Worm (Caenorhabditis elegans) whole organism, young adult: Measurements from ENCODE around the gene C29F9.9.

Experiments
- B0019.2 ChIP-seq: fragments of 200-800 bp; sonication (Bioruptor generic); conservative IDR thresholded peaks from 2 replicates; pipeline ENCODE4 v1.3.6; 2022; ENCODE audit warnings: missing genetic modification reagents, missing genetic modification characterization, missing compliant biosample characterization
- B0035.1 ChIP-seq: sonication (generic microtip); optimal IDR thresholded peaks from 2 replicates; lab custom pipeline; 2016; ENCODE audit warnings: missing genetic modification characterization, mild to moderate bottlenecking, missing compliant biosample characterization, missing genotype, missing genetic modification reagents
- B0336.3 ChIP-seq: fragments of 200-800 bp; sonication (Bioruptor generic); IDR thresholded peaks from 2 replicates; pipeline ENCODE4 v1.3.6; 2022; ENCODE audit warnings: missing genetic modification characterization, missing compliant biosample characterization
- D2030.7 ChIP-seq: fragments of 200-800 bp; sonication (Bioruptor generic); IDR thresholded peaks from 2 replicates; pipeline ENCODE4 v1.3.6; 2022; ENCODE audit warnings: missing genetic modification reagents, missing genetic modification characterization, missing compliant biosample characterization
- F33H1.4 ChIP-seq: fragments of 200-800 bp; sonication (Bioruptor generic); IDR thresholded peaks from 2 replicates; pipeline ENCODE4 v1.3.6; 2022; ENCODE audit warnings: missing genetic modification reagents, missing genetic modification characterization, missing compliant biosample characterization
- F49E8.2 ChIP-seq: sonication (generic microtip); optimal IDR thresholded peaks from 3 replicates; lab custom pipeline; 2017; ENCODE audit warnings: missing genetic modification characterization, mild to moderate bottlenecking, missing compliant biosample characterization, antibody characterized with exemption, moderate library complexity; ENCODE audit not compliant: insufficient read depth
- F57C9.4 ChIP-seq: sonication (generic microtip); optimal IDR thresholded peaks from 2 replicates; lab custom pipeline; 2017; ENCODE audit warnings: mild to moderate bottlenecking, missing genetic modification characterization, missing compliant biosample characterization
- Y56A3A.18 ChIP-seq: fragments of 200-800 bp; sonication (Bioruptor generic); IDR thresholded peaks from 2 replicates; pipeline ENCODE4 v1.3.6; 2022; ENCODE audit warnings: missing genetic modification reagents, missing genetic modification characterization, missing compliant biosample characterization
- Y95B8A.8 ChIP-seq: fragments of 200-800 bp; sonication (Bioruptor generic); IDR thresholded peaks from 2 replicates; pipeline ENCODE4 v1.3.6; 2022; ENCODE audit warnings: missing genetic modification reagents, missing genetic modification characterization, missing compliant biosample characterization
- attf-3 ChIP-seq: fragments of 200-800 bp; sonication (Bioruptor generic); conservative IDR thresholded peaks from 2 replicates; pipeline ENCODE4 v1.3.6; 2022; ENCODE audit warnings: missing genetic modification reagents, missing genetic modification characterization, missing compliant biosample characterization
- attf-5 ChIP-seq: fragments of 200-800 bp; sonication (Bioruptor generic); optimal IDR thresholded peaks from 2 replicates; lab custom pipeline; 2018; ENCODE audit warnings: mild to moderate bottlenecking, missing genetic modification characterization, missing compliant biosample characterization
- bed-1 ChIP-seq: fragments of 200-800 bp; sonication (Bioruptor generic); IDR thresholded peaks from 2 replicates; pipeline ENCODE4 v1.3.6; 2022; ENCODE audit warnings: missing genetic modification reagents, missing genetic modification characterization, missing compliant biosample characterization
- ceh-100 ChIP-seq: fragments of 200-800 bp; sonication (Bioruptor generic); IDR thresholded peaks from 2 replicates; pipeline ENCODE4 v1.3.6; 2022; ENCODE audit warnings: missing genetic modification reagents, missing genetic modification characterization, missing compliant biosample characterization
- ceh-27 ChIP-seq: fragments of 200-800 bp; sonication (Bioruptor generic); optimal IDR thresholded peaks from 2 replicates; lab custom pipeline; 2018; ENCODE audit warnings: mild to moderate bottlenecking, missing genetic modification characterization, moderate library complexity, missing compliant biosample characterization
- dox-1 ChIP-seq: fragments of 200-800 bp; sonication (Bioruptor generic); IDR thresholded peaks from 2 replicates; pipeline ENCODE4 v1.3.6; 2022; ENCODE audit warnings: missing genetic modification reagents, missing genetic modification characterization, missing compliant biosample characterization
- dpl-1 ChIP-seq: fragments of 150-350 bp; optimal IDR thresholded peaks from 2 replicates; lab custom pipeline; 2014; ENCODE audit warnings: missing biosample characterization, missing genetic modification reagents, missing genetic modification characterization
- efl-1 ChIP-seq: fragments of 150-350 bp; optimal IDR thresholded peaks from 2 replicates; lab custom pipeline; 2014; ENCODE audit warnings: missing biosample characterization, missing genetic modification reagents, missing genetic modification characterization
- egl-18 ChIP-seq: fragments of 200-800 bp; sonication (Bioruptor generic); IDR thresholded peaks from 2 replicates; pipeline ENCODE4 v1.3.6; 2022; ENCODE audit warnings: missing genetic modification reagents, missing genetic modification characterization, missing compliant biosample characterization
- him-1 ChIP-seq: sonication (generic microtip); optimal IDR thresholded peaks from 2 replicates; lab custom pipeline; 2016; ENCODE audit warnings: missing genotype, missing genetic modification reagents, missing genetic modification characterization, missing compliant biosample characterization
- hlh-26 ChIP-seq: fragments of 200-800 bp; sonication (Bioruptor generic); conservative IDR thresholded peaks from 2 replicates; pipeline ENCODE4 v1.3.6; 2022; ENCODE audit warnings: missing genetic modification reagents, missing genetic modification characterization, missing compliant biosample characterization
- hmg-1.2 ChIP-seq: fragments of 200-800 bp; sonication (Bioruptor generic); IDR thresholded peaks from 2 replicates; pipeline ENCODE4 v1.3.6; 2022; ENCODE audit warnings: missing genetic modification reagents, missing genetic modification characterization, missing compliant biosample characterization
- hmg-20 ChIP-seq: fragments of 200-800 bp; sonication (Bioruptor generic); IDR thresholded peaks from 2 replicates; pipeline ENCODE4 v1.3.6; 2022; ENCODE audit warnings: missing genetic modification reagents, missing genetic modification characterization, missing compliant biosample characterization
- hrde-1 ChIP-seq: sonication (generic microtip); optimal IDR thresholded peaks from 2 replicates; lab custom pipeline; 2016; ENCODE audit warnings: missing genetic modification characterization, mild to moderate bottlenecking, missing compliant biosample characterization, moderate library complexity, missing genotype, missing genetic modification reagents, borderline replicate concordance
- let-526 ChIP-seq: fragments of 200-800 bp; sonication (Bioruptor generic); IDR thresholded peaks from 2 replicates; pipeline ENCODE4 v1.3.6; 2022; ENCODE audit warnings: missing genetic modification reagents, missing genetic modification characterization, missing compliant biosample characterization
- let-607 ChIP-seq, 2 experiments: fragments of 200-800 bp in 1 of 2; sonication (Bioruptor generic) in 1 of 2; sonication (generic microtip) in 1 of 2; optimal IDR thresholded peaks; 2 replicates each; lab custom pipeline; 2016 to 2018; ENCODE audit warnings: mild to moderate bottlenecking in 2 of 2, missing compliant biosample characterization in 2 of 2, missing genetic modification characterization in 2 of 2, moderate library complexity in 2 of 2, missing genotype in 1 of 2
- lin-35 ChIP-seq, 3 experiments: fragments of 150-350 bp in 2 of 3; sonication (generic microtip) in 1 of 3; optimal IDR thresholded peaks; 2 replicates each; lab custom pipeline; 2014 to 2018; ENCODE audit warnings: missing biosample characterization in 3 of 3, missing genetic modification characterization in 3 of 3, missing genetic modification reagents in 3 of 3
- lin-54 ChIP-seq: fragments of 200-800 bp; sonication (Bioruptor generic); optimal IDR thresholded peaks from 2 replicates; lab custom pipeline; 2018; ENCODE audit warnings: mild to moderate bottlenecking, missing genetic modification characterization, missing compliant biosample characterization
- lsl-1 ChIP-seq: fragments of 200-800 bp; sonication (Bioruptor generic); optimal IDR thresholded peaks from 2 replicates; lab custom pipeline; 2018; ENCODE audit warnings: mild to moderate bottlenecking, missing genetic modification characterization, moderate library complexity, missing compliant biosample characterization
- lsy-27 ChIP-seq: sonication (generic microtip); optimal IDR thresholded peaks from 2 replicates; lab custom pipeline; 2017; ENCODE audit warnings: missing genetic modification characterization, mild to moderate bottlenecking, missing compliant biosample characterization, antibody characterized with exemption, missing genotype, borderline replicate concordance; ENCODE audit not compliant: insufficient read depth
- madf-10 ChIP-seq: sonication (generic microtip); optimal IDR thresholded peaks from 2 replicates; lab custom pipeline; 2016; ENCODE audit warnings: mild to moderate bottlenecking, missing genetic modification characterization, missing compliant biosample characterization
- madf-6 ChIP-seq: fragments of 200-800 bp; sonication (Bioruptor generic); IDR thresholded peaks from 2 replicates; pipeline ENCODE4 v1.3.6; 2022; ENCODE audit warnings: missing genetic modification reagents, missing genetic modification characterization, missing compliant biosample characterization
- madf-8 ChIP-seq: fragments of 200-800 bp; sonication (Bioruptor generic); conservative IDR thresholded peaks from 2 replicates; pipeline ENCODE4 v1.3.6; 2022; ENCODE audit warnings: missing genetic modification reagents, missing genetic modification characterization, missing compliant biosample characterization
- mcd-1 ChIP-seq: fragments of 200-800 bp; sonication (Bioruptor generic); IDR thresholded peaks from 2 replicates; pipeline ENCODE4 v1.3.6; 2022; ENCODE audit warnings: missing genetic modification reagents, missing genetic modification characterization, missing compliant biosample characterization
- mxl-1 ChIP-seq: sonication (generic microtip); optimal IDR thresholded peaks from 2 replicates; lab custom pipeline; 2016; ENCODE audit warnings: missing genetic modification characterization, missing compliant biosample characterization
- nhr-90 ChIP-seq: sonication (generic microtip); optimal IDR thresholded peaks from 2 replicates; lab custom pipeline; 2016; ENCODE audit warnings: missing genotype, mild to moderate bottlenecking, missing genetic modification characterization, missing compliant biosample characterization
- sdz-38 ChIP-seq: sonication (generic microtip); optimal IDR thresholded peaks from 2 replicates; lab custom pipeline; 2016; ENCODE audit warnings: missing genotype, missing genetic modification characterization, missing compliant biosample characterization
- snpc-1.3 ChIP-seq: sonication (generic microtip); optimal IDR thresholded peaks from 2 replicates; lab custom pipeline; 2017; ENCODE audit warnings: missing genetic modification characterization, mild to moderate bottlenecking, missing compliant biosample characterization, antibody characterized with exemption, moderate library complexity, missing genotype, missing genetic modification reagents; ENCODE audit not compliant: insufficient read depth
- snpc-3.4 ChIP-seq: sonication (generic microtip); optimal IDR thresholded peaks from 2 replicates; lab custom pipeline; 2017; ENCODE audit warnings: missing genetic modification characterization, mild to moderate bottlenecking, missing compliant biosample characterization, antibody characterized with exemption, moderate library complexity, missing genotype, missing genetic modification reagents
- snpc-4 ChIP-seq, 5 experiments: fragments of 150-350 bp in 1 of 5; sonication (generic microtip) in 4 of 5; optimal IDR thresholded peaks; 2 replicates each; lab custom pipeline; 2014 to 2018; ENCODE audit warnings: missing genetic modification characterization in 5 of 5, missing biosample characterization in 3 of 5, antibody characterized with exemption in 2 of 5, mild to moderate bottlenecking in 2 of 5, missing compliant biosample characterization in 2 of 5, missing genotype in 2 of 5, moderate library complexity in 2 of 5, missing genetic modification reagents in 1 of 5
- somi-1 ChIP-seq: fragments of 200-800 bp; sonication (Bioruptor generic); optimal IDR thresholded peaks from 2 replicates; lab custom pipeline; 2018; ENCODE audit warnings: mild to moderate bottlenecking, missing genetic modification characterization, missing compliant biosample characterization
- sptf-2 ChIP-seq: fragments of 200-800 bp; sonication (Bioruptor generic); optimal IDR thresholded peaks from 2 replicates; lab custom pipeline; 2018; ENCODE audit warnings: mild to moderate bottlenecking, missing genetic modification characterization, missing compliant biosample characterization
- tbp1 ChIP-seq: fragments of 200-800 bp; sonication (Bioruptor generic); optimal IDR thresholded peaks from 2 replicates; lab custom pipeline; 2018; ENCODE audit warnings: mild to moderate bottlenecking, missing genetic modification characterization, missing compliant biosample characterization
- tlf-1 ChIP-seq: fragments of 200-800 bp; sonication (Bioruptor generic); optimal IDR thresholded peaks from 2 replicates; lab custom pipeline; 2018; ENCODE audit warnings: mild to moderate bottlenecking, missing genetic modification characterization, missing compliant biosample characterization
- zfh-2 ChIP-seq: fragments of 200-800 bp; sonication (Bioruptor generic); conservative IDR thresholded peaks from 2 replicates; pipeline ENCODE4 v1.3.6; 2022; ENCODE audit warnings: missing genetic modification reagents, missing genetic modification characterization, missing compliant biosample characterization
- ztf-22 ChIP-seq: fragments of 200-800 bp; sonication (Bioruptor generic); optimal IDR thresholded peaks from 2 replicates; lab custom pipeline; 2018; ENCODE audit warnings: mild to moderate bottlenecking, missing genetic modification characterization, moderate library complexity, missing compliant biosample characterization
- ztf-3 ChIP-seq: fragments of 200-800 bp; sonication (Bioruptor generic); optimal IDR thresholded peaks from 2 replicates; lab custom pipeline; 2018; ENCODE audit warnings: mild to moderate bottlenecking, missing genetic modification characterization, missing compliant biosample characterization

C29F9.9 gene

ce11 chrIII:86316-86715, 12.4 kb downstream of the C29F9.9 start, which contains the start of gene attf-3:
Gene attf-3 (minus strand): TSS chrIII:86384.
- TF ChIP-seq him-1 (tag; lab: Kevin White, UChicago) (no peak), zfh-2 (GFP tag; lab: Robert Waterston, UW) (0 out of 2 replicates have a peak, but pooled peaks have one; percentile 9), dpl-1 (GFP tag; lab: Kevin White, UChicago) (peak; percentile 61), egl-18 (GFP tag; lab: Robert Waterston, UW) (no peak), ztf-3 (GFP tag; lab: Kevin White, UChicago) (no peak), bed-1 (GFP tag; lab: Robert Waterston, UW) (no peak), mcd-1 (GFP tag; lab: Robert Waterston, UW) (peak; percentile 48; the same call in 1 of the 2 replicates), ztf-22 (no peak), hmg-20 (GFP tag; lab: Robert Waterston, UW) (no peak), tlf-1 (GFP tag; lab: Kevin White, UChicago) (peak; percentile 29), sptf-2 (GFP tag; lab: Kevin White, UChicago) (no peak), snpc-3.4 (tag; lab: Kevin White, UChicago) (peak; percentile 59), attf-3 (GFP tag; lab: Robert Waterston, UW) (peak; percentile 93), D2030.7 (GFP tag; lab: Robert Waterston, UW) (peak; percentile 95), sdz-38 (tag; lab: Kevin White, UChicago) (no peak), lsl-1 (GFP tag; lab: Kevin White, UChicago) (peak; percentile 86), tbp1 (GFP tag; lab: Kevin White, UChicago) (peak; percentile 58), snpc-1.3 (tag; lab: Kevin White, UChicago) (peak; percentile 36), somi-1 (no peak), let-607 (tag; optimal IDR thresholded peaks at IDR 0.05; lab: Kevin White, UChicago) (no peak), efl-1 (GFP tag; lab: Kevin White, UChicago) (peak; percentile 79), hrde-1 (tag; lab: Kevin White, UChicago) (no peak), F49E8.2 (tag; lab: Kevin White, UChicago) (peak; percentile 59), B0035.1 (tag; lab: Kevin White, UChicago) (no peak), snpc-4 (GFP tag; optimal IDR thresholded peaks at IDR 0.05; lab: Kevin White, UChicago) (peak; percentile 30), snpc-4 (tag; optimal IDR thresholded peaks at IDR 0.05; lab: Kevin White, UChicago) (peak in 2 of 4 experiments; percentile 38), Y56A3A.18 (no peak), madf-8 (GFP tag; lab: Robert Waterston, UW) (peak; percentile 56), hlh-26 (no peak), nhr-90 (tag; lab: Kevin White, UChicago) (no peak), let-526 (GFP tag; lab: Robert Waterston, UW) (no peak), B0019.2 (peak; percentile 77), F57C9.4 (tag; lab: Kevin White, UChicago) (no peak), madf-10 (tag; lab: Kevin White, UChicago) (peak; percentile 54), lsy-27 (tag; lab: Kevin White, UChicago) (no peak), Y95B8A.8 (peak; percentile 50; the same call in 1 of the 2 replicates), hmg-1.2 (peak; percentile 94), B0336.3 (GFP tag; lab: Robert Waterston, UW) (0 out of 2 replicates have a peak, but pooled peaks have one; percentile 30), lin-35 (GFP tag; optimal IDR thresholded peaks at IDR 0.05; lab: Kevin White, UChicago) (peak in 1 of 3 experiments; percentile 36), F33H1.4 (GFP tag; lab: Robert Waterston, UW) (peak; percentile 93), ceh-100 (GFP tag; lab: Robert Waterston, UW) (no peak), dox-1 (GFP tag; lab: Robert Waterston, UW) (peak; percentile 89), ceh-27 (GFP tag; lab: Kevin White, UChicago) (peak; percentile 13), attf-5 (GFP tag; lab: Kevin White, UChicago) (peak; percentile 91), lin-54 (peak; percentile 60), madf-6 (GFP tag; lab: Robert Waterston, UW) (peak; percentile 78), mxl-1 (tag; lab: Kevin White, UChicago) (no peak)
